Fruit fly (Drosophila melanogaster): Measurements from ENCODE around the gene CLIP-190.

Gene CLIP-190

dm6 chr2L:17450505-17451415, 66.3 kb downstream of the CLIP-190 start (continued):
- TF ChIP-seq cwo (GFP tag; optimal IDR thresholded peaks at IDR 0.05) = peak; percentile 42
- no peak for TF ChIP-seq Kr (GFP tag; optimal IDR thresholded peaks at IDR 0.05)
- TF ChIP-seq CG13775 (GFP tag; optimal IDR thresholded peaks at IDR 0.05) = no peak
- no peak for TF ChIP-seq gsb-n (tag; optimal IDR thresholded peaks at IDR 0.05)
- no peak for TF ChIP-seq Sry-β (GFP tag; optimal IDR thresholded peaks at IDR 0.05)
- peak; percentile 53 for TF ChIP-seq CG2875 (GFP tag; optimal IDR thresholded peaks at IDR 0.05)
- TF ChIP-seq Dip2 (GFP tag; IDR thresholded peaks at IDR 0.05) = no peak
- no peak for TF ChIP-seq sima (GFP tag; optimal IDR thresholded peaks at IDR 0.05)
- peak; percentile 37 for TF ChIP-seq Hsf (GFP tag; optimal IDR thresholded peaks at IDR 0.05)
- peak; percentile 79 for TF ChIP-seq Meics (GFP tag; optimal IDR thresholded peaks at IDR 0.05)
- TF ChIP-seq lab (GFP tag; optimal IDR thresholded peaks at IDR 0.05) = peak; percentile 70
- no peak for TF ChIP-seq CG4282 (GFP tag; optimal IDR thresholded peaks at IDR 0.05)
- no peak for TF ChIP-seq BEAF-32 (GFP tag; optimal IDR thresholded peaks at IDR 0.05)
- no peak for TF ChIP-seq lola (GFP tag; optimal IDR thresholded peaks at IDR 0.05)
- no peak for TF ChIP-seq CG4360 (GFP tag; IDR thresholded peaks at IDR 0.05)
- TF ChIP-seq cas (GFP tag; IDR thresholded peaks at IDR 0.05) = peak; percentile 69
- TF ChIP-seq unpg (GFP tag; optimal IDR thresholded peaks at IDR 0.05) = peak; percentile 76
- peak; percentile 9 to 53 for TF ChIP-seq Pdp1 (GFP tag; optimal IDR thresholded peaks at IDR 0.05)
- peak; percentile 32 for TF ChIP-seq eyg (GFP tag; optimal IDR thresholded peaks at IDR 0.05)
- TF ChIP-seq CG42726 (GFP tag; IDR thresholded peaks at IDR 0.05; ENCODE audit: partially characterized antibody) = no peak
- TF ChIP-seq tap (tag; optimal IDR thresholded peaks at IDR 0.05) = peak; percentile 60
- no peak for TF ChIP-seq CG10431 (GFP tag; optimal IDR thresholded peaks at IDR 0.05)
- no peak for TF ChIP-seq Sin3A (optimal IDR thresholded peaks at IDR 0.05)
- TF ChIP-seq Awh (GFP tag; IDR thresholded peaks at IDR 0.05) = no peak
- TF ChIP-seq Dll (GFP tag; IDR thresholded peaks at IDR 0.05; ENCODE audit: partially characterized antibody) = no peak
- peak in 1 of 2 experiments; percentile 74 for TF ChIP-seq eve (GFP tag; optimal IDR thresholded peaks at IDR 0.05)
- no peak for TF ChIP-seq ro (GFP tag; IDR thresholded peaks at IDR 0.05)
- no peak for TF ChIP-seq YL-1 (GFP tag; optimal IDR thresholded peaks at IDR 0.05)
- peak; percentile 9 for TF ChIP-seq CG1529 (GFP tag; optimal IDR thresholded peaks at IDR 0.05)
- peak; percentile 21 for TF ChIP-seq CG8281 (tag; optimal IDR thresholded peaks at IDR 0.05)
- no peak for TF ChIP-seq Doc2 (GFP tag; IDR thresholded peaks at IDR 0.05)
- peak; percentile 20 for TF ChIP-seq CG15601 (tag; optimal IDR thresholded peaks at IDR 0.05)
- TF ChIP-seq Optix (GFP tag; IDR thresholded peaks at IDR 0.05) = no peak
- no peak for TF ChIP-seq Dfd (GFP tag; optimal IDR thresholded peaks at IDR 0.05)
- TF ChIP-seq Taf1 (GFP tag; IDR thresholded peaks at IDR 0.05) = 0 out of 2 replicates have a peak, but pooled peaks have one; percentile 9
- TF ChIP-seq aop (GFP tag; IDR thresholded peaks at IDR 0.05) = no peak
- TF ChIP-seq Nf-YB (GFP tag; optimal IDR thresholded peaks at IDR 0.05) = peak; percentile 20
- TF ChIP-seq Fer2 (tag; optimal IDR thresholded peaks at IDR 0.05) = peak; percentile 18
- peak; percentile 6 for TF ChIP-seq slou (GFP tag; optimal IDR thresholded peaks at IDR 0.05)
- TF ChIP-seq crol (GFP tag; IDR thresholded peaks at IDR 0.05) = no peak
- TF ChIP-seq Gsc (GFP tag; IDR thresholded peaks at IDR 0.05) = no peak
- TF ChIP-seq gce (GFP tag; IDR thresholded peaks at IDR 0.05) = peak; percentile 32; the same call in 1 of the 3 replicates
- TF ChIP-seq ind (GFP tag; optimal IDR thresholded peaks at IDR 0.05) = peak; percentile 43
- TF ChIP-seq yki (optimal IDR thresholded peaks at IDR 0.05) = no peak
- TF ChIP-seq CG34376 (GFP tag; optimal IDR thresholded peaks at IDR 0.05) = peak; percentile 20
- TF ChIP-seq pnt (GFP tag; optimal IDR thresholded peaks at IDR 0.05) = peak; percentile 4
- TF ChIP-seq CG12659 (GFP tag; optimal IDR thresholded peaks at IDR 0.05) = peak; percentile 70
- TF ChIP-seq CG3407 (GFP tag; optimal IDR thresholded peaks at IDR 0.05) = peak; percentile 33
- TF ChIP-seq zf30C (GFP tag; optimal IDR thresholded peaks at IDR 0.05) = peak; percentile 69
